Fruit fly (Drosophila melanogaster) whole organism, embryonic: Measurements from ENCODE around the gene CG15439.

Experiments
- CG11695 ChIP-seq: fragments of 200-800 bp; sonication (Bioruptor generic); IDR thresholded peaks from 3 replicates; pipeline ENCODE4 v1.3.6; 2022; ENCODE audit warnings: missing biosample characterization, missing genetic modification characterization
- CG13296 ChIP-seq: fragments of 200-800 bp; sonication (Bioruptor generic); optimal IDR thresholded peaks from 3 replicates; lab custom pipeline; 2018; ENCODE audit warnings: missing biosample characterization, mild to moderate bottlenecking, missing genetic modification characterization
- CG17829 ChIP-seq: fragments of 200-800 bp; optimal IDR thresholded peaks from 2 replicates; lab custom pipeline; 2019; ENCODE audit warnings: missing biosample characterization, mild to moderate bottlenecking, missing genetic modification characterization, moderate library complexity
- CG2712 ChIP-seq: fragments of 200-800 bp; optimal IDR thresholded peaks from 3 replicates; lab custom pipeline; 2019; ENCODE audit warnings: missing biosample characterization, mild to moderate bottlenecking, missing genetic modification characterization, moderate library complexity
- CG30020 ChIP-seq: fragments of 200-800 bp; optimal IDR thresholded peaks from 2 replicates; lab custom pipeline; 2019; ENCODE audit warnings: missing biosample characterization, mild to moderate bottlenecking, missing genetic modification characterization, moderate library complexity
- CG4424 ChIP-seq: fragments of 200-800 bp; sonication (Bioruptor generic); optimal IDR thresholded peaks from 3 replicates; lab custom pipeline; 2016; ENCODE audit warnings: missing biosample characterization, missing genetic modification characterization
- CG4617 ChIP-seq: fragments of 200-800 bp; sonication (Bioruptor generic); optimal IDR thresholded peaks from 3 replicates; lab custom pipeline; 2016; ENCODE audit warnings: missing biosample characterization, missing genetic modification characterization, borderline replicate concordance
- CG4820 ChIP-seq: fragments of 200-800 bp; sonication (Bioruptor generic); optimal IDR thresholded peaks from 3 replicates; lab custom pipeline; 2016; ENCODE audit warnings: missing biosample characterization, missing genetic modification characterization
- CG6683 ChIP-seq: fragments of 200-800 bp; sonication (Bioruptor generic); optimal IDR thresholded peaks from 2 replicates; lab custom pipeline; 2017; ENCODE audit warnings: missing biosample characterization, mild to moderate bottlenecking, missing genetic modification characterization, missing genetic modification reagents
- CG7271 ChIP-seq: fragments of 200-800 bp; sonication (Bioruptor generic); optimal IDR thresholded peaks from 2 replicates; lab custom pipeline; 2018; ENCODE audit warnings: missing biosample characterization, mild to moderate bottlenecking, missing genetic modification characterization, moderate library complexity
- CG9437 ChIP-seq: fragments of 200-800 bp; sonication (Bioruptor generic); optimal IDR thresholded peaks from 2 replicates; lab custom pipeline; 2018; ENCODE audit warnings: missing biosample characterization, mild to moderate bottlenecking, missing genetic modification characterization
- CG9609 ChIP-seq: fragments of 200-800 bp; sonication (Bioruptor generic); optimal IDR thresholded peaks from 3 replicates; lab custom pipeline; 2016; ENCODE audit warnings: missing biosample characterization, missing genetic modification characterization
- CkIIα-i1 ChIP-seq: fragments of 200-800 bp; sonication (Bioruptor generic); IDR thresholded peaks from 2 replicates; pipeline ENCODE4 v1.3.6; 2022; ENCODE audit warnings: missing biosample characterization, missing genetic modification characterization
- E2f1 ChIP-seq: fragments of 200-800 bp; sonication (Bioruptor generic); IDR thresholded peaks from 2 replicates; pipeline ENCODE4 v1.3.6; 2022; ENCODE audit warnings: missing biosample characterization, missing genetic modification characterization
- Fer2 ChIP-seq: fragments of 200-800 bp; sonication (Bioruptor generic); optimal IDR thresholded peaks from 2 replicates; lab custom pipeline; 2018; ENCODE audit warnings: missing biosample characterization, mild to moderate bottlenecking, missing genetic modification characterization, moderate library complexity
- Lpt ChIP-seq: fragments of >200 bp; optimal IDR thresholded peaks from 2 replicates; lab custom pipeline; 2018; ENCODE audit warnings: missing biosample characterization, missing genetic modification characterization
- Nf-YB ChIP-seq: fragments of 200-800 bp; sonication (Bioruptor generic); optimal IDR thresholded peaks from 3 replicates; lab custom pipeline; 2019; ENCODE audit warnings: missing biosample characterization, mild to moderate bottlenecking, missing genetic modification characterization, moderate library complexity
- Nf-YC ChIP-seq: fragments of 200-800 bp; optimal IDR thresholded peaks from 3 replicates; lab custom pipeline; 2019; ENCODE audit warnings: missing biosample characterization, mild to moderate bottlenecking, missing genetic modification characterization, moderate library complexity
- Rx ChIP-seq: fragments of 200-800 bp; sonication (Bioruptor generic); IDR thresholded peaks from 2 replicates; pipeline ENCODE4 v1.3.6; 2022; ENCODE audit warnings: missing biosample characterization, missing genetic modification characterization
- Side ChIP-seq: fragments of 200-800 bp; sonication (Bioruptor generic); optimal IDR thresholded peaks from 2 replicates; lab custom pipeline; 2016; ENCODE audit warnings: missing biosample characterization, missing genetic modification characterization
- Stat92E ChIP-seq, 3 experiments: fragments of >200 bp in 2 of 3; fragments of 200-800 bp in 1 of 3; sonication (Bioruptor generic) in 1 of 3; optimal IDR thresholded peaks; 2 replicates each; lab custom pipeline; 2017 to 2019; ENCODE audit warnings: missing biosample characterization in 3 of 3, missing genetic modification characterization in 3 of 3, mild to moderate bottlenecking in 1 of 3, moderate library complexity in 1 of 3
- Vsx1 ChIP-seq: fragments of 200-800 bp; sonication (Bioruptor generic); optimal IDR thresholded peaks from 2 replicates; lab custom pipeline; 2017; ENCODE audit warnings: missing biosample characterization, mild to moderate bottlenecking, missing genetic modification characterization, missing genetic modification reagents
- ara ChIP-seq: fragments of 200-800 bp; sonication (Bioruptor generic); IDR thresholded peaks from 2 replicates; pipeline ENCODE4 v1.3.6; 2022; ENCODE audit warnings: missing biosample characterization, missing genetic modification characterization
- ash1 ChIP-seq: fragments of 200-800 bp; sonication (Bioruptor generic); optimal IDR thresholded peaks from 2 replicates; lab custom pipeline; 2018; ENCODE audit warnings: missing biosample characterization, mild to moderate bottlenecking, missing genetic modification characterization
- bbx ChIP-seq: fragments of 200-800 bp; sonication (Bioruptor generic); IDR thresholded peaks from 2 replicates; pipeline ENCODE4 v1.3.6; 2022; ENCODE audit warnings: missing biosample characterization, missing genetic modification characterization; ENCODE audit not compliant: partially characterized antibody
- caup ChIP-seq: fragments of 200-800 bp; sonication (Bioruptor generic); optimal IDR thresholded peaks from 3 replicates; lab custom pipeline; 2017; ENCODE audit warnings: missing biosample characterization, mild to moderate bottlenecking, missing genetic modification characterization, moderate library complexity; ENCODE audit not compliant: severe bottlenecking
- corto ChIP-seq: fragments of 200-800 bp; sonication (Bioruptor generic); optimal IDR thresholded peaks from 2 replicates; lab custom pipeline; 2016; ENCODE audit warnings: missing biosample characterization, mild to moderate bottlenecking, missing genetic modification characterization, moderate library complexity
- crp ChIP-seq, 2 experiments: fragments of 200-800 bp; sonication (Bioruptor generic); optimal IDR thresholded peaks; 2 replicates in 1 of 2; 3 replicates in 1 of 2; lab custom pipeline; 2017; ENCODE audit warnings: missing biosample characterization in 2 of 2, missing genetic modification characterization in 2 of 2, mild to moderate bottlenecking in 1 of 2, moderate library complexity in 1 of 2
- danr ChIP-seq: fragments of 200-800 bp; sonication (Bioruptor generic); IDR thresholded peaks from 2 replicates; pipeline ENCODE4 v1.3.6; 2022; ENCODE audit warnings: missing biosample characterization, missing genetic modification characterization
- disco-r ChIP-seq: fragments of 200-800 bp; sonication (Bioruptor generic); optimal IDR thresholded peaks from 2 replicates; lab custom pipeline; 2016; ENCODE audit warnings: missing biosample characterization, missing genetic modification characterization
- emc ChIP-seq: fragments of 200-800 bp; sonication (Bioruptor generic); optimal IDR thresholded peaks from 2 replicates; lab custom pipeline; 2016; ENCODE audit warnings: missing biosample characterization, missing genetic modification characterization
- grau ChIP-seq: fragments of 200-800 bp; optimal IDR thresholded peaks from 3 replicates; lab custom pipeline; 2019; ENCODE audit warnings: missing biosample characterization, mild to moderate bottlenecking, missing genetic modification characterization, moderate library complexity
- her ChIP-seq: fragments of 200-800 bp; sonication (Bioruptor generic); optimal IDR thresholded peaks from 2 replicates; lab custom pipeline; 2016; ENCODE audit warnings: missing biosample characterization, missing genetic modification characterization
- hth ChIP-seq: fragments of >200 bp; optimal IDR thresholded peaks from 2 replicates; lab custom pipeline; 2017; ENCODE audit warnings: inconsistent platforms
- mirr ChIP-seq: fragments of 200-800 bp; sonication (Bioruptor generic); optimal IDR thresholded peaks from 3 replicates; lab custom pipeline; 2018; ENCODE audit warnings: missing biosample characterization, mild to moderate bottlenecking, missing genetic modification characterization
- mld ChIP-seq: fragments of 200-800 bp; sonication (Bioruptor generic); IDR thresholded peaks from 3 replicates; pipeline ENCODE4 v1.3.6; 2022; ENCODE audit warnings: missing biosample characterization, missing genetic modification characterization; ENCODE audit not compliant: partially characterized antibody
- nmo ChIP-seq: fragments of 200-800 bp; sonication (Bioruptor generic); optimal IDR thresholded peaks from 2 replicates; lab custom pipeline; 2018; ENCODE audit warnings: missing biosample characterization, mild to moderate bottlenecking, missing genetic modification characterization, moderate library complexity
- pzg ChIP-seq: fragments of 200-800 bp; sonication (Bioruptor generic); optimal IDR thresholded peaks from 3 replicates; lab custom pipeline; 2018; ENCODE audit warnings: missing biosample characterization, mild to moderate bottlenecking, missing genetic modification characterization, moderate library complexity
- ranshi ChIP-seq: fragments of 200-800 bp; sonication (Bioruptor generic); IDR thresholded peaks from 2 replicates; pipeline ENCODE4 v1.3.6; 2022; ENCODE audit warnings: missing biosample characterization, missing genetic modification characterization
- scrt ChIP-seq: fragments of 200-800 bp; sonication (Bioruptor generic); optimal IDR thresholded peaks from 2 replicates; lab custom pipeline; 2018; ENCODE audit warnings: missing biosample characterization, mild to moderate bottlenecking, missing genetic modification characterization, moderate library complexity
- so ChIP-seq: fragments of 200-800 bp; sonication (Bioruptor generic); IDR thresholded peaks from 3 replicates; pipeline ENCODE4 v1.3.6; 2022; ENCODE audit warnings: missing biosample characterization, missing genetic modification characterization
- stwl ChIP-seq: fragments of 200-800 bp; sonication (Bioruptor generic); optimal IDR thresholded peaks from 3 replicates; lab custom pipeline; 2018; ENCODE audit warnings: missing biosample characterization, mild to moderate bottlenecking, missing genetic modification characterization, moderate library complexity
- tin ChIP-seq: fragments of 200-800 bp; sonication (Bioruptor generic); optimal IDR thresholded peaks from 3 replicates; lab custom pipeline; 2016; ENCODE audit warnings: missing biosample characterization, missing genetic modification characterization
- tio ChIP-seq: fragments of 200-800 bp; sonication (Bioruptor generic); optimal IDR thresholded peaks from 2 replicates; lab custom pipeline; 2017; ENCODE audit warnings: missing biosample characterization, missing genetic modification characterization, inconsistent platforms
- trem ChIP-seq: fragments of 200-800 bp; optimal IDR thresholded peaks from 3 replicates; lab custom pipeline; 2019; ENCODE audit warnings: missing biosample characterization, mild to moderate bottlenecking, missing genetic modification characterization, moderate library complexity
- unc-4 ChIP-seq: fragments of 200-800 bp; sonication (Bioruptor generic); IDR thresholded peaks from 2 replicates; pipeline ENCODE4 v1.3.6; 2022; ENCODE audit warnings: missing biosample characterization, missing genetic modification characterization; ENCODE audit not compliant: partially characterized antibody
- vvl ChIP-seq: fragments of 200-800 bp; sonication (Bioruptor generic); IDR thresholded peaks from 2 replicates; pipeline ENCODE4 v1.3.6; 2022; ENCODE audit warnings: missing biosample characterization, missing genetic modification characterization
- wek ChIP-seq: fragments of 200-800 bp; sonication (Bioruptor generic); optimal IDR thresholded peaks from 3 replicates; lab custom pipeline; 2018; ENCODE audit warnings: missing biosample characterization, mild to moderate bottlenecking, missing genetic modification characterization, moderate library complexity
- z ChIP-seq: fragments of 200-800 bp; sonication (Bioruptor generic); IDR thresholded peaks from 3 replicates; pipeline ENCODE4 v1.3.6; 2022; ENCODE audit warnings: missing biosample characterization, missing genetic modification characterization
- zen ChIP-seq: fragments of 200-800 bp; sonication (Bioruptor generic); optimal IDR thresholded peaks from 3 replicates; lab custom pipeline; 2018; ENCODE audit warnings: missing biosample characterization, mild to moderate bottlenecking, missing genetic modification characterization, moderate library complexity

CG15439 gene

dm6 chr2L:4476672-4477273 lies 23.9 kb upstream of the CG15439 start, which contains the start of gene ine (continued):
- TF ChIP-seq CG4424 (GFP tag; lab: Kevin White, UChicago) (no peak), ash1 (no peak), tio (GFP tag; lab: Kevin White, UChicago) (no peak), grau (tag; lab: Kevin White, UChicago) (no peak), z (GFP tag; lab: Robert Waterston, UW) (no peak), trem (no peak), Nf-YC (no peak), E2f1 (GFP tag; lab: Robert Waterston, UW) (no peak), danr (GFP tag; lab: Robert Waterston, UW) (no peak), tin (GFP tag; lab: Kevin White, UChicago) (no peak), CG9437 (GFP tag; lab: Kevin White, UChicago) (no peak), her (no peak), Lpt (no peak), CG7271 (no peak), zen (tag; lab: Kevin White, UChicago) (no peak), so (0 out of 3 replicates have a peak, but pooled peaks have one; percentile 23), CG4820 (GFP tag; lab: Kevin White, UChicago) (no peak), CG6683 (GFP tag; lab: Kevin White, UChicago) (no peak), Vsx1 (GFP tag; lab: Kevin White, UChicago) (no peak), CG30020 (tag; lab: Kevin White, UChicago) (no peak), Stat92E (GFP tag; optimal IDR thresholded peaks at IDR 0.05; lab: Kevin White, UChicago) (no peak), pzg (no peak), CG2712 (tag; lab: Kevin White, UChicago) (no peak), crp (GFP tag; optimal IDR thresholded peaks at IDR 0.05; lab: Kevin White, UChicago) (no peak), CG4617 (GFP tag; lab: Kevin White, UChicago) (no peak), wek (GFP tag; lab: Kevin White, UChicago) (no peak), caup (GFP tag; lab: Kevin White, UChicago) (no peak), bbx (GFP tag; lab: Robert Waterston, UW) (no peak), CG9609 (GFP tag; lab: Kevin White, UChicago) (no peak), hth (lab: Kevin White, UChicago) (no peak), vvl (GFP tag; lab: Robert Waterston, UW) (peak; percentile 35; the same call in 1 of the 2 replicates), Fer2 (tag; lab: Kevin White, UChicago) (no peak), CkIIα-i1 (no peak), ranshi (GFP tag; lab: Robert Waterston, UW) (0 out of 2 replicates have a peak, but pooled peaks have one; percentile 33), emc (GFP tag; lab: Kevin White, UChicago) (no peak), corto (GFP tag; lab: Kevin White, UChicago) (no peak), disco-r (GFP tag; lab: Kevin White, UChicago) (no peak), nmo (GFP tag; lab: Kevin White, UChicago) (no peak), unc-4 (GFP tag; lab: Robert Waterston, UW) (no peak), scrt (GFP tag; lab: Kevin White, UChicago) (no peak), Side (GFP tag; lab: Kevin White, UChicago) (no peak), CG11695 (GFP tag; lab: Robert Waterston, UW) (no peak), mirr (peak; percentile 63), CG17829 (tag; lab: Kevin White, UChicago) (no peak), stwl (tag; lab: Kevin White, UChicago) (no peak), CG13296 (GFP tag; lab: Kevin White, UChicago) (no peak), Rx (GFP tag; lab: Robert Waterston, UW) (no peak), mld (GFP tag; lab: Robert Waterston, UW) (no peak), ara (GFP tag; lab: Robert Waterston, UW) (no peak), Nf-YB (GFP tag; lab: Kevin White, UChicago) (no peak)
